Worm (Caenorhabditis elegans) whole organism, late embryonic: ENCODE measurements around the gene B0432.7.

Experiments used
- C38D4.7 ChIP-seq: fragments of 200-800 bp; sonication (Bioruptor generic); optimal IDR thresholded peaks from 2 replicates; lab custom pipeline; 2018; ENCODE audit warnings: mild to moderate bottlenecking, missing genetic modification characterization, moderate library complexity, missing compliant biosample characterization
- Y22D7AL.16 ChIP-seq: sonication (generic microtip); optimal IDR thresholded peaks from 2 replicates; lab custom pipeline; 2016; ENCODE audit warnings: missing genetic modification characterization, missing compliant biosample characterization
- ahr-1 ChIP-seq: sonication (generic microtip); optimal IDR thresholded peaks from 2 replicates; lab custom pipeline; 2016; ENCODE audit warnings: missing genetic modification characterization, missing compliant biosample characterization
- ama-1 ChIP-seq: fragments of 150-350 bp; optimal IDR thresholded peaks from 2 replicates; lab custom pipeline; 2014
- ceh-19 ChIP-seq: fragments of 200-800 bp; sonication (Bioruptor generic); optimal IDR thresholded peaks from 2 replicates; lab custom pipeline; 2018; ENCODE audit warnings: mild to moderate bottlenecking, missing genetic modification characterization, missing compliant biosample characterization
- ceh-22 ChIP-seq: sonication (generic microtip); optimal IDR thresholded peaks from 2 replicates; lab custom pipeline; 2017; ENCODE audit warnings: missing biosample characterization, missing genetic modification characterization
- ceh-31 ChIP-seq: sonication (generic microtip); optimal IDR thresholded peaks from 2 replicates; lab custom pipeline; 2016; ENCODE audit warnings: missing genetic modification characterization, missing compliant biosample characterization
- ceh-45 ChIP-seq: fragments of 200-800 bp; sonication (Bioruptor generic); IDR thresholded peaks from 2 replicates; pipeline ENCODE4 v1.3.6; 2022; ENCODE audit warnings: missing genetic modification reagents, missing genetic modification characterization, missing compliant biosample characterization
- ceh-6 ChIP-seq: fragments of 200-800 bp; sonication (Bioruptor generic); optimal IDR thresholded peaks from 2 replicates; lab custom pipeline; 2018; ENCODE audit warnings: mild to moderate bottlenecking, missing genetic modification characterization, missing compliant biosample characterization
- che-1 ChIP-seq: sonication (generic microtip); optimal IDR thresholded peaks from 2 replicates; lab custom pipeline; 2016; ENCODE audit warnings: mild to moderate bottlenecking, missing genetic modification characterization, missing compliant biosample characterization
- elt-2 ChIP-seq: sonication (generic microtip); optimal IDR thresholded peaks from 2 replicates; lab custom pipeline; 2016; ENCODE audit warnings: missing genetic modification reagents, missing genetic modification characterization, missing compliant biosample characterization
- elt-4 ChIP-seq: sonication (generic microtip); optimal IDR thresholded peaks from 2 replicates; lab custom pipeline; 2016; ENCODE audit warnings: missing genetic modification characterization, missing compliant biosample characterization
- eyg-1 ChIP-seq: sonication (generic microtip); optimal IDR thresholded peaks from 2 replicates; lab custom pipeline; 2016; ENCODE audit warnings: missing genotype, missing genetic modification characterization, missing compliant biosample characterization
- fax-1 ChIP-seq: sonication (generic microtip); optimal IDR thresholded peaks from 2 replicates; lab custom pipeline; 2016; ENCODE audit warnings: missing genotype, missing genetic modification characterization, missing compliant biosample characterization
- fkh-10 ChIP-seq: fragments of 150-350 bp; optimal IDR thresholded peaks from 2 replicates; lab custom pipeline; 2014; ENCODE audit warnings: missing biosample characterization, missing genetic modification reagents, missing genetic modification characterization
- gmeb-2 ChIP-seq: sonication (generic microtip); optimal IDR thresholded peaks from 2 replicates; lab custom pipeline; 2016; ENCODE audit warnings: missing genetic modification characterization, inconsistent platforms, missing compliant biosample characterization
- hlh-13 ChIP-seq: fragments of 200-800 bp; sonication (Bioruptor generic); optimal IDR thresholded peaks from 2 replicates; lab custom pipeline; 2018; ENCODE audit warnings: mild to moderate bottlenecking, missing genetic modification characterization, missing compliant biosample characterization
- hlh-30 ChIP-seq: sonication (generic microtip); optimal IDR thresholded peaks from 2 replicates; lab custom pipeline; 2017; ENCODE audit warnings: antibody characterized with exemption, missing genetic modification characterization, missing compliant biosample characterization; ENCODE audit not compliant: insufficient read depth
- hlh-8 ChIP-seq: sonication (generic microtip); optimal IDR thresholded peaks from 2 replicates; lab custom pipeline; 2016; ENCODE audit warnings: missing genotype, missing genetic modification characterization, missing compliant biosample characterization
- madf-2 ChIP-seq: sonication (generic microtip); optimal IDR thresholded peaks from 2 replicates; lab custom pipeline; 2017; ENCODE audit warnings: missing genetic modification characterization, missing compliant biosample characterization
- mec-3 ChIP-seq: sonication (generic microtip); optimal IDR thresholded peaks from 2 replicates; lab custom pipeline; 2016; ENCODE audit warnings: borderline replicate concordance, missing genetic modification characterization, missing compliant biosample characterization
- nfya-1 ChIP-seq: sonication (generic microtip); optimal IDR thresholded peaks from 2 replicates; lab custom pipeline; 2017; ENCODE audit warnings: missing genetic modification characterization, mild to moderate bottlenecking, missing compliant biosample characterization, antibody characterized with exemption, moderate library complexity
- nhr-11 ChIP-seq: fragments of 150-350 bp; optimal IDR thresholded peaks from 2 replicates; lab custom pipeline; 2014; ENCODE audit warnings: missing biosample characterization, missing genetic modification characterization
- npax-4 ChIP-seq: sonication (generic microtip); optimal IDR thresholded peaks from 2 replicates; lab custom pipeline; 2016; ENCODE audit warnings: missing genetic modification characterization, missing compliant biosample characterization
- pag-3 ChIP-seq: sonication (generic microtip); optimal IDR thresholded peaks from 2 replicates; lab custom pipeline; 2016; ENCODE audit warnings: missing compliant biosample characterization, missing genetic modification characterization, borderline replicate concordance
- pat-9 ChIP-seq: fragments of 200-800 bp; sonication (Bioruptor generic); optimal IDR thresholded peaks from 2 replicates; lab custom pipeline; 2018; ENCODE audit warnings: mild to moderate bottlenecking, missing genetic modification characterization, moderate library complexity, missing compliant biosample characterization
- pax-1 ChIP-seq: fragments of 150-350 bp; optimal IDR thresholded peaks from 2 replicates; lab custom pipeline; 2014; ENCODE audit warnings: missing biosample characterization, missing genetic modification characterization
- pha-2 ChIP-seq: sonication (generic microtip); optimal IDR thresholded peaks from 2 replicates; lab custom pipeline; 2017; ENCODE audit warnings: mild to moderate bottlenecking, missing genetic modification characterization, missing compliant biosample characterization
- pha-4 ChIP-seq: fragments of 150-350 bp; optimal IDR thresholded peaks from 2 replicates; lab custom pipeline; 2018; ENCODE audit warnings: missing biosample characterization, missing genetic modification reagents, missing genetic modification characterization
- pqm-1 ChIP-seq: sonication (generic microtip); optimal IDR thresholded peaks from 2 replicates; lab custom pipeline; 2016; ENCODE audit warnings: missing genetic modification characterization, missing compliant biosample characterization
- ref-2 ChIP-seq: sonication (generic microtip); optimal IDR thresholded peaks from 2 replicates; lab custom pipeline; 2016; ENCODE audit warnings: missing genetic modification characterization, missing compliant biosample characterization
- rnt-1 ChIP-seq: sonication (generic microtip); optimal IDR thresholded peaks from 2 replicates; lab custom pipeline; 2016; ENCODE audit warnings: missing genetic modification characterization, missing compliant biosample characterization
- unc-42 ChIP-seq: sonication (generic microtip); optimal IDR thresholded peaks from 2 replicates; lab custom pipeline; 2016; ENCODE audit warnings: missing genotype, missing genetic modification characterization, missing compliant biosample characterization
- unc-55 ChIP-seq: sonication (generic microtip); optimal IDR thresholded peaks from 2 replicates; lab custom pipeline; 2017; ENCODE audit warnings: missing biosample characterization, missing genetic modification reagents, missing genetic modification characterization
- unc-86 ChIP-seq: sonication (generic microtip); optimal IDR thresholded peaks from 2 replicates; lab custom pipeline; 2016; ENCODE audit warnings: missing genetic modification characterization, missing compliant biosample characterization
- zip-5 ChIP-seq: sonication (generic microtip); optimal IDR thresholded peaks from 2 replicates; lab custom pipeline; 2016; ENCODE audit warnings: missing genetic modification characterization, missing compliant biosample characterization

B0432.7 gene

ce11 chrII:283594-283993 is 9.8 kb upstream of the B0432.7 start, which contains the start of gene B0432.9:
Gene B0432.9, minus strand, starts transcription at chrII:283694.
- no peak for TF ChIP-seq elt-4 (tag; lab: Kevin White, UChicago)
- TF ChIP-seq ceh-45 (GFP tag; lab: Robert Waterston, UW), result no peak
- TF ChIP-seq ahr-1 (tag; lab: Kevin White, UChicago), result no peak

- no peak for TF ChIP-seq nhr-11 (tag; lab: Kevin White, UChicago)
These were observed 8.7 kb upstream of the B0432.7 start, which contains the start of gene trul-1 for ce11 chrII:282483-282882. Gene trul-1, minus strand, starts transcription at chrII:282583.

DNA sequence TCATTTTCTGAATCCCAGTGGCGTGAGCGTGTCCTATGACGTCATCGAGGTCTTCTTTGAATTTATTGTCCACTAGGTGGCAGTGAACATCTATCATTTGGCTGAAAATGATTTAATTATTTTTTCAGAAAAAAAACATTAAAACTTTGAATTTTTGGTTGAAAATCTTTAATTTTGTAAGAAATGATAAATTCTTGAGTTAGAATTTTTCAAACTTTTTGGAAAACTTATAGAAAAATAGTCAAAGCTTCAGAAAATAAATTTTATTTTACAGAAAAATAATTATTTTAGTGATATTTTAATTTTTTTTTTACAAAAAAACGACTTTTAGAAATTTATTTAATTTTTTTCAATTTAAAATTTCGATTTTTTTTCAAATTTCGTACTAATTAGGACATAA is 4.9 kb upstream of the B0432.7 start, which contains the start of gene B0432.8:
TSS of gene B0432.8 (minus strand) at position 101 of the 400 bp plus-strand sequence.
- TF ChIP-seq pha-4 (tag; lab: Kevin White, UChicago) (no peak), madf-2 (tag; lab: Kevin White, UChicago) (no peak), hlh-30 (tag; lab: Kevin White, UChicago) (no peak), mec-3 (tag; lab: Kevin White, UChicago) (no peak)

ce11 chrII:264053-264452 is 9.7 kb downstream of the B0432.7 start, which contains the start of gene B0432.14:
Gene B0432.14, plus strand, starts transcription at chrII:264353.
- TF ChIP-seq pag-3 (tag; lab: Kevin White, UChicago), result no peak
- no peak for TF ChIP-seq che-1

ce11 chrII:263563-263962 is 10.2 kb downstream of the B0432.7 start, which contains the start of gene scc-2:
Gene scc-2, minus strand, starts transcription at chrII:263663.
- TF ChIP-seq nhr-11 (tag; lab: Kevin White, UChicago) (no peak), ceh-19 (GFP tag; lab: Kevin White, UChicago) (no peak), hlh-13 (GFP tag; lab: Kevin White, UChicago) (no peak), ceh-31 (tag; lab: Kevin White, UChicago) (no peak), hlh-8 (tag; lab: Kevin White, UChicago) (no peak), unc-42 (tag; lab: Kevin White, UChicago) (no peak), pha-2 (tag; lab: Kevin White, UChicago) (no peak), ama-1 (no peak), elt-4 (tag; lab: Kevin White, UChicago) (no peak), pat-9 (tag; lab: Kevin White, UChicago) (no peak), pag-3 (tag; lab: Kevin White, UChicago) (no peak), pqm-1 (tag; lab: Kevin White, UChicago) (no peak), gmeb-2 (tag; lab: Kevin White, UChicago) (no peak), rnt-1 (no peak), che-1 (no peak), C38D4.7 (GFP tag; lab: Kevin White, UChicago) (no peak), unc-55 (GFP tag; lab: Kevin White, UChicago) (no peak), npax-4 (tag; lab: Kevin White, UChicago) (no peak), elt-2 (no peak), fkh-10 (no peak)
- TF ChIP-seq, all 69 proteins: peak for 0

DNA sequence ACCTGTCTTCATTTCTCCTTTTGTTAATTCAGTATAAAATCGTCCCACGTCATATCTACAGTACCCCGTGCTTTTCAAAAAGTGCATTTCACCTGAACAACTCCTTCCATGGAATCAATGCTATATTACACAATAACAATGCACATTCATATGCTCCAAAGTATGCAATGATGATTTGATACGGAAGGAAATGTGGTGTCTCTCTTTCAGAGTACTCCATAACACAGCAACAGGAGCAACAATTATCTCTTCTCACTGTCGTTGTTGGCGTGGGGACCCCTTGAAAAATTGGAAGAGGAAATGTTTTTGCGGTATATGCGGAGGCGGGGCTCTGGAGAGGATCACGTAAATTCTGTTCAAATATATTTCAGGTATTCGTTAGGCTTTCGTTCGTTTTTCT is 16.3 kb downstream of the B0432.7 start, which contains the start of gene cat-2:
TSS of gene cat-2 (plus strand) at position 301 of the 400 bp plus-strand sequence.
- no peak for TF ChIP-seq unc-86 (tag; lab: Kevin White, UChicago)
- no peak for TF ChIP-seq ceh-6 (GFP tag; lab: Kevin White, UChicago)
- TF ChIP-seq hlh-30 (tag; lab: Kevin White, UChicago), result no peak
- no peak for TF ChIP-seq fax-1 (tag; lab: Kevin White, UChicago)
- no peak for TF ChIP-seq zip-5 (tag; lab: Kevin White, UChicago)
- TF ChIP-seq C38D4.7 (GFP tag; lab: Kevin White, UChicago), result no peak
- no peak for TF ChIP-seq eyg-1
- TF ChIP-seq ref-2 (tag; lab: Kevin White, UChicago), result no peak
- no peak for TF ChIP-seq unc-55 (GFP tag; lab: Kevin White, UChicago)
- TF ChIP-seq ceh-22, result no peak
- TF ChIP-seq Y22D7AL.16 (tag; lab: Kevin White, UChicago), result no peak
- TF ChIP-seq pax-1 (tag; lab: Kevin White, UChicago), result no peak
- no peak for TF ChIP-seq nfya-1 (tag; lab: Kevin White, UChicago)
- no peak for TF ChIP-seq npax-4 (tag; lab: Kevin White, UChicago)
- TF ChIP-seq, all 69 proteins: peak for 0
